Worm (Caenorhabditis elegans) whole organism, young adult: ENCODE measurements around the gene ugt-6.

Experiments
- B0035.1 ChIP-seq: sonication (generic microtip); optimal IDR thresholded peaks from 2 replicates; lab custom pipeline; 2016; ENCODE audit warnings: missing genetic modification characterization, mild to moderate bottlenecking, missing compliant biosample characterization, missing genotype, missing genetic modification reagents
- B0261.1 ChIP-seq: sonication (generic microtip); optimal IDR thresholded peaks from 2 replicates; lab custom pipeline; 2016; ENCODE audit warnings: mild to moderate bottlenecking, missing genetic modification characterization, moderate library complexity, missing compliant biosample characterization
- C17E4.6 ChIP-seq: fragments of 200-800 bp; sonication (Bioruptor generic); IDR thresholded peaks from 2 replicates; pipeline ENCODE4 v1.3.6; 2022; ENCODE audit warnings: missing genetic modification reagents, missing genetic modification characterization, missing compliant biosample characterization
- F10E7.11 ChIP-seq: sonication (generic microtip); optimal IDR thresholded peaks from 2 replicates; lab custom pipeline; 2017; ENCODE audit warnings: mild to moderate bottlenecking, missing genetic modification characterization, moderate library complexity, missing compliant biosample characterization
- F37B4.10 ChIP-seq: fragments of 200-800 bp; sonication (Bioruptor generic); IDR thresholded peaks from 2 replicates; pipeline ENCODE4 v1.3.6; 2022; ENCODE audit warnings: missing genetic modification characterization, missing compliant biosample characterization
- F52B5.7 ChIP-seq: sonication (generic microtip); optimal IDR thresholded peaks from 2 replicates; lab custom pipeline; 2016; ENCODE audit warnings: mild to moderate bottlenecking, missing genetic modification characterization, missing compliant biosample characterization
- F55B11.4 ChIP-seq: sonication (generic microtip); optimal IDR thresholded peaks from 2 replicates; lab custom pipeline; 2016; ENCODE audit warnings: missing compliant biosample characterization, missing genetic modification characterization, borderline replicate concordance; ENCODE audit not compliant: insufficient read depth
- F57A8.1 ChIP-seq: fragments of 200-800 bp; sonication (Bioruptor generic); optimal IDR thresholded peaks from 2 replicates; lab custom pipeline; 2018; ENCODE audit warnings: mild to moderate bottlenecking, missing genetic modification characterization, moderate library complexity, missing compliant biosample characterization
- F57C9.4 ChIP-seq: sonication (generic microtip); optimal IDR thresholded peaks from 2 replicates; lab custom pipeline; 2017; ENCODE audit warnings: mild to moderate bottlenecking, missing genetic modification characterization, missing compliant biosample characterization
- K11D2.4 ChIP-seq: fragments of 200-800 bp; sonication (Bioruptor generic); IDR thresholded peaks from 2 replicates; pipeline ENCODE4 v1.3.6; 2022; ENCODE audit warnings: missing genetic modification reagents, missing genetic modification characterization, missing compliant biosample characterization
- T07F8.4 ChIP-seq: sonication (generic microtip); optimal IDR thresholded peaks from 2 replicates; lab custom pipeline; 2016; ENCODE audit warnings: mild to moderate bottlenecking, missing genetic modification characterization, moderate library complexity, missing compliant biosample characterization
- Y53F4B.3 ChIP-seq: fragments of 200-800 bp; sonication (Bioruptor generic); IDR thresholded peaks from 2 replicates; pipeline ENCODE4 v1.3.6; 2022; ENCODE audit warnings: missing genetic modification reagents, missing genetic modification characterization, missing compliant biosample characterization
- Y56A3A.18 ChIP-seq: fragments of 200-800 bp; sonication (Bioruptor generic); IDR thresholded peaks from 2 replicates; pipeline ENCODE4 v1.3.6; 2022; ENCODE audit warnings: missing genetic modification reagents, missing genetic modification characterization, missing compliant biosample characterization
- ama-1 ChIP-seq, 3 experiments: fragments of 150-350 bp in 1 of 3; sonication (generic microtip) in 2 of 3; optimal IDR thresholded peaks; 2 replicates each; lab custom pipeline; 2014 to 2018; ENCODE audit warnings: missing biosample characterization in 2 of 3, missing genetic modification characterization in 2 of 3, missing genetic modification reagents in 2 of 3
- aptf-2 ChIP-seq: fragments of 200-800 bp; sonication (Bioruptor generic); conservative IDR thresholded peaks from 2 replicates; pipeline ENCODE4 v1.3.6; 2022; ENCODE audit warnings: missing genetic modification reagents, missing genetic modification characterization, missing compliant biosample characterization
- athp-1 ChIP-seq: sonication (generic microtip); optimal IDR thresholded peaks from 2 replicates; lab custom pipeline; 2017; ENCODE audit warnings: mild to moderate bottlenecking, missing genetic modification characterization, missing compliant biosample characterization
- attf-5 ChIP-seq: fragments of 200-800 bp; sonication (Bioruptor generic); optimal IDR thresholded peaks from 2 replicates; lab custom pipeline; 2018; ENCODE audit warnings: mild to moderate bottlenecking, missing genetic modification characterization, missing compliant biosample characterization
- bed-1 ChIP-seq: fragments of 200-800 bp; sonication (Bioruptor generic); IDR thresholded peaks from 2 replicates; pipeline ENCODE4 v1.3.6; 2022; ENCODE audit warnings: missing genetic modification reagents, missing genetic modification characterization, missing compliant biosample characterization
- ccch-3 ChIP-seq: fragments of 200-800 bp; sonication (Bioruptor generic); optimal IDR thresholded peaks from 2 replicates; lab custom pipeline; 2018; ENCODE audit warnings: mild to moderate bottlenecking, missing genetic modification characterization, missing compliant biosample characterization
- ceh-100 ChIP-seq: fragments of 200-800 bp; sonication (Bioruptor generic); IDR thresholded peaks from 2 replicates; pipeline ENCODE4 v1.3.6; 2022; ENCODE audit warnings: missing genetic modification reagents, missing genetic modification characterization, missing compliant biosample characterization
- ceh-27 ChIP-seq: fragments of 200-800 bp; sonication (Bioruptor generic); optimal IDR thresholded peaks from 2 replicates; lab custom pipeline; 2018; ENCODE audit warnings: mild to moderate bottlenecking, missing genetic modification characterization, moderate library complexity, missing compliant biosample characterization
- ceh-58 ChIP-seq: fragments of 200-800 bp; sonication (Bioruptor generic); IDR thresholded peaks from 2 replicates; pipeline ENCODE4 v1.3.6; 2022; ENCODE audit warnings: missing genetic modification characterization, missing compliant biosample characterization
- dox-1 ChIP-seq: fragments of 200-800 bp; sonication (Bioruptor generic); IDR thresholded peaks from 2 replicates; pipeline ENCODE4 v1.3.6; 2022; ENCODE audit warnings: missing genetic modification reagents, missing genetic modification characterization, missing compliant biosample characterization
- egl-18 ChIP-seq: fragments of 200-800 bp; sonication (Bioruptor generic); IDR thresholded peaks from 2 replicates; pipeline ENCODE4 v1.3.6; 2022; ENCODE audit warnings: missing genetic modification reagents, missing genetic modification characterization, missing compliant biosample characterization
- egl-44 ChIP-seq: fragments of 200-800 bp; sonication (Bioruptor generic); IDR thresholded peaks from 2 replicates; pipeline ENCODE4 v1.3.6; 2022; ENCODE audit warnings: missing genetic modification reagents, missing genetic modification characterization, missing compliant biosample characterization
- ekl-4 ChIP-seq: fragments of 200-800 bp; sonication (Bioruptor generic); IDR thresholded peaks from 2 replicates; pipeline ENCODE4 v1.3.6; 2022; ENCODE audit warnings: missing genetic modification reagents, missing genetic modification characterization, missing compliant biosample characterization
- ets-4 ChIP-seq: fragments of 200-800 bp; sonication (Bioruptor generic); optimal IDR thresholded peaks from 2 replicates; lab custom pipeline; 2018; ENCODE audit warnings: mild to moderate bottlenecking, missing genetic modification characterization, missing compliant biosample characterization
- fkh-3 ChIP-seq: sonication (generic microtip); optimal IDR thresholded peaks from 2 replicates; lab custom pipeline; 2016; ENCODE audit warnings: mild to moderate bottlenecking, missing genetic modification characterization, missing compliant biosample characterization
- hlh-26 ChIP-seq: fragments of 200-800 bp; sonication (Bioruptor generic); conservative IDR thresholded peaks from 2 replicates; pipeline ENCODE4 v1.3.6; 2022; ENCODE audit warnings: missing genetic modification reagents, missing genetic modification characterization, missing compliant biosample characterization
- hmg-20 ChIP-seq: fragments of 200-800 bp; sonication (Bioruptor generic); IDR thresholded peaks from 2 replicates; pipeline ENCODE4 v1.3.6; 2022; ENCODE audit warnings: missing genetic modification reagents, missing genetic modification characterization, missing compliant biosample characterization
- lag-1 ChIP-seq: fragments of 200-800 bp; sonication (Bioruptor generic); IDR thresholded peaks from 2 replicates; pipeline ENCODE4 v1.3.6; 2022; ENCODE audit warnings: missing genetic modification reagents, missing genetic modification characterization, missing compliant biosample characterization
- lin-26 ChIP-seq: fragments of 200-800 bp; sonication (Bioruptor generic); IDR thresholded peaks from 2 replicates; pipeline ENCODE4 v1.3.6; 2022; ENCODE audit warnings: missing genetic modification reagents, missing genetic modification characterization, missing compliant biosample characterization
- lin-54 ChIP-seq: fragments of 200-800 bp; sonication (Bioruptor generic); optimal IDR thresholded peaks from 2 replicates; lab custom pipeline; 2018; ENCODE audit warnings: mild to moderate bottlenecking, missing genetic modification characterization, missing compliant biosample characterization
- lir-1 ChIP-seq: fragments of 200-800 bp; sonication (Bioruptor generic); conservative IDR thresholded peaks from 2 replicates; pipeline ENCODE4 v1.3.6; 2022; ENCODE audit warnings: missing genetic modification reagents, missing genetic modification characterization, missing compliant biosample characterization
- madf-10 ChIP-seq: sonication (generic microtip); optimal IDR thresholded peaks from 2 replicates; lab custom pipeline; 2016; ENCODE audit warnings: mild to moderate bottlenecking, missing genetic modification characterization, missing compliant biosample characterization
- madf-3 ChIP-seq: fragments of 200-800 bp; sonication (Bioruptor generic); IDR thresholded peaks from 2 replicates; pipeline ENCODE4 v1.3.6; 2022; ENCODE audit warnings: missing genetic modification reagents, missing genetic modification characterization, missing compliant biosample characterization
- nfya-2 ChIP-seq: fragments of 200-800 bp; sonication (Bioruptor generic); IDR thresholded peaks from 2 replicates; pipeline ENCODE4 v1.3.6; 2022; ENCODE audit warnings: missing genetic modification reagents, missing genetic modification characterization, missing compliant biosample characterization
- nhr-80 ChIP-seq: sonication (generic microtip); optimal IDR thresholded peaks from 2 replicates; lab custom pipeline; 2016; ENCODE audit warnings: missing genetic modification characterization, missing compliant biosample characterization
- rec-8 ChIP-seq, 2 experiments: sonication (generic microtip); optimal IDR thresholded peaks; 2 replicates each; lab custom pipeline; 2016; ENCODE audit warnings: mild to moderate bottlenecking in 2 of 2, missing genetic modification characterization in 2 of 2, missing genetic modification reagents in 2 of 2, missing genotype in 2 of 2, missing biosample characterization in 1 of 2, missing compliant biosample characterization in 1 of 2, moderate library complexity in 1 of 2
- repo-1 ChIP-seq: sonication (generic microtip); optimal IDR thresholded peaks from 2 replicates; lab custom pipeline; 2017; ENCODE audit warnings: mild to moderate bottlenecking, missing genetic modification characterization, missing compliant biosample characterization
- snpc-1.1 ChIP-seq: sonication (generic microtip); optimal IDR thresholded peaks from 2 replicates; lab custom pipeline; 2017; ENCODE audit warnings: missing genetic modification characterization, mild to moderate bottlenecking, missing compliant biosample characterization, antibody characterized with exemption, moderate library complexity, missing genotype, missing genetic modification reagents; ENCODE audit not compliant: insufficient read depth
- snpc-1.3 ChIP-seq: sonication (generic microtip); optimal IDR thresholded peaks from 2 replicates; lab custom pipeline; 2017; ENCODE audit warnings: missing genetic modification characterization, mild to moderate bottlenecking, missing compliant biosample characterization, antibody characterized with exemption, moderate library complexity, missing genotype, missing genetic modification reagents; ENCODE audit not compliant: insufficient read depth
- somi-1 ChIP-seq: fragments of 200-800 bp; sonication (Bioruptor generic); optimal IDR thresholded peaks from 2 replicates; lab custom pipeline; 2018; ENCODE audit warnings: mild to moderate bottlenecking, missing genetic modification characterization, missing compliant biosample characterization
- tbp1 ChIP-seq: fragments of 200-800 bp; sonication (Bioruptor generic); optimal IDR thresholded peaks from 2 replicates; lab custom pipeline; 2018; ENCODE audit warnings: mild to moderate bottlenecking, missing genetic modification characterization, missing compliant biosample characterization
- tlf-1 ChIP-seq: fragments of 200-800 bp; sonication (Bioruptor generic); optimal IDR thresholded peaks from 2 replicates; lab custom pipeline; 2018; ENCODE audit warnings: mild to moderate bottlenecking, missing genetic modification characterization, missing compliant biosample characterization
- unc-62 ChIP-seq: fragments of 150-350 bp; optimal IDR thresholded peaks from 2 replicates; lab custom pipeline; 2014; ENCODE audit warnings: missing biosample characterization, missing genetic modification reagents, missing genetic modification characterization
- ztf-25 ChIP-seq: fragments of 200-800 bp; sonication (Bioruptor generic); IDR thresholded peaks from 2 replicates; pipeline ENCODE4 v1.3.6; 2022; ENCODE audit warnings: missing genetic modification reagents, missing genetic modification characterization, missing compliant biosample characterization
- ztf-28 ChIP-seq: fragments of 200-800 bp; sonication (Bioruptor generic); IDR thresholded peaks from 2 replicates; pipeline ENCODE4 v1.3.6; 2022; ENCODE audit warnings: missing genetic modification reagents, missing genetic modification characterization, missing compliant biosample characterization

The ugt-6 gene

DNA sequence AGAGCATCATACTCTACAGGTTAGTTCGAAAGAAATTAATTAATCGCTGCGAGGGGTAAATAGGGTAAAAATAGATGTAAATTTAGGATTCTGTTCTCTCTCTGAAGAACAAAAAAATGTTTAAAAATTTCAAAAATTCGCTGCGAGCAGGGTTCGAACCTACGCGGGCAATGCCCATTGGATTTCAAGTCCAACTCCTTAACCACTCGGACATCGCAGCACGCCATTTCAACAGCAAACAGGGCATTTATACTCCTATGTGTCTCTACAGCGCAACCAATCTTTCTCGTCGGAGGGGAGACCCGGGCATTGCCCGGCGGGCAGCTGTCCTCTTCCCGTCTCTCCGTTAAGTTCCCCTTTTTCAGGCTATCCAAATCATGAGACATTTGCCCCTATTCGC, 17.8 kb downstream of the ugt-6 start (continued):
- TF ChIP-seq madf-3 (GFP tag; lab: Robert Waterston, UW) = no peak
- TF ChIP-seq aptf-2 = peak; percentile 64; the same call in 1 of the 2 replicates
- no peak for TF ChIP-seq egl-18
- peak; percentile 97 for TF ChIP-seq lin-26 (GFP tag; lab: Robert Waterston, UW)
- no peak for TF ChIP-seq F55B11.4 (tag; lab: Kevin White, UChicago)
- TF ChIP-seq ztf-25 (GFP tag; lab: Robert Waterston, UW) = peak; percentile 85
- no peak for TF ChIP-seq fkh-3 (tag; lab: Kevin White, UChicago)
- TF ChIP-seq hmg-20 = peak; percentile 53; the same call in 1 of the 2 replicates
- no peak for TF ChIP-seq unc-62 (GFP tag; lab: Kevin White, UChicago)
- no peak for TF ChIP-seq lag-1
- peak; percentile 75 to 84 for TF ChIP-seq rec-8 (tag; optimal IDR thresholded peaks at IDR 0.05; lab: Kevin White, UChicago)
- peak; percentile 74 for TF ChIP-seq ets-4 (GFP tag; lab: Kevin White, UChicago)
- no peak for TF ChIP-seq ztf-28 (GFP tag; lab: Robert Waterston, UW)
- no peak; the same call in 1 of the 2 replicates for TF ChIP-seq dox-1
- no peak for TF ChIP-seq ama-1 (optimal IDR thresholded peaks at IDR 0.05; lab: Kevin White, UChicago)
- peak in 1 of 2 experiments; percentile 76 for TF ChIP-seq ama-1 (GFP tag; optimal IDR thresholded peaks at IDR 0.05; lab: Kevin White, UChicago)
- no peak for TF ChIP-seq ceh-100 (GFP tag; lab: Robert Waterston, UW)
- no peak for TF ChIP-seq ccch-3 (GFP tag; lab: Kevin White, UChicago)
- TF ChIP-seq madf-10 = peak; percentile 47
- TF ChIP-seq B0035.1 (tag; lab: Kevin White, UChicago) = no peak
- no peak for TF ChIP-seq K11D2.4 (GFP tag; lab: Robert Waterston, UW)
- no peak for TF ChIP-seq F10E7.11 (tag; lab: Kevin White, UChicago)
- TF ChIP-seq F52B5.7 (tag; lab: Kevin White, UChicago) = peak; percentile 66
- TF ChIP-seq F57C9.4 = no peak
- TF ChIP-seq repo-1 = peak; percentile 15
- TF ChIP-seq ekl-4 (GFP tag; lab: Robert Waterston, UW) = peak; percentile 68; the same call in 1 of the 2 replicates
- TF ChIP-seq hlh-26 (GFP tag; lab: Robert Waterston, UW) = no peak
- no peak; the same call in 1 of the 2 replicates for TF ChIP-seq egl-44
- no peak for TF ChIP-seq Y53F4B.3 (GFP tag; lab: Robert Waterston, UW)
- peak; percentile 2 for TF ChIP-seq snpc-1.1 (tag; lab: Kevin White, UChicago)
- no peak for TF ChIP-seq nfya-2 (GFP tag; lab: Robert Waterston, UW)
- TF ChIP-seq somi-1 (GFP tag; lab: Kevin White, UChicago) = peak; percentile 65
- peak; percentile 81 for TF ChIP-seq attf-5 (GFP tag; lab: Kevin White, UChicago)
- peak; percentile 69 for TF ChIP-seq snpc-1.3 (tag; lab: Kevin White, UChicago)
- 0 out of 2 replicates have a peak, but pooled peaks have one; percentile 45 for TF ChIP-seq F37B4.10
- TF ChIP-seq Y56A3A.18 (GFP tag; lab: Robert Waterston, UW) = peak; percentile 79
- TF ChIP-seq lir-1 (GFP tag; lab: Robert Waterston, UW) = no peak
- TF ChIP-seq ceh-27 (GFP tag; lab: Kevin White, UChicago) = peak; percentile 75
- peak; percentile 71 for TF ChIP-seq T07F8.4 (tag; lab: Kevin White, UChicago)
- TF ChIP-seq ceh-58 (GFP tag; lab: Robert Waterston, UW) = peak; percentile 83; the same call in 1 of the 2 replicates
- TF ChIP-seq B0261.1 = peak; percentile 85
- peak; percentile 68 for TF ChIP-seq F57A8.1 (GFP tag; lab: Kevin White, UChicago)
- TF ChIP-seq tlf-1 (GFP tag; lab: Kevin White, UChicago) = no peak
- TF ChIP-seq tbp1 (GFP tag; lab: Kevin White, UChicago) = peak; percentile 99
- TF ChIP-seq C17E4.6 (GFP tag; lab: Robert Waterston, UW) = 0 out of 2 replicates have a peak, but pooled peaks have one; percentile 21
- no peak for TF ChIP-seq nhr-80 (tag; lab: Kevin White, UChicago)
- peak; percentile 72 for TF ChIP-seq athp-1 (tag; lab: Kevin White, UChicago)
- no peak for TF ChIP-seq bed-1 (GFP tag; lab: Robert Waterston, UW)
- no peak for TF ChIP-seq lin-54 (GFP tag; lab: Kevin White, UChicago)
